Worm (Caenorhabditis elegans): ENCODE measurements around the gene nlp-2.

Gene nlp-2

ce11 chrX:2302782-2303181, 41.8 kb downstream of the nlp-2 start, which contains the start of gene hum-6:
Gene hum-6, plus strand, starts transcription at chrX:2303082.
- TF ChIP-seq ccch-3 (GFP tag; optimal IDR thresholded peaks at IDR 0.05) (no peak), lsy-27 (tag; optimal IDR thresholded peaks at IDR 0.05; ENCODE audit: borderline replicate concordance, insufficient read depth) (no peak), rcor-1 (GFP tag; IDR thresholded peaks at IDR 0.05) (no peak), bed-2 (GFP tag; IDR thresholded peaks at IDR 0.05) (no peak), fkh-3 (tag; optimal IDR thresholded peaks at IDR 0.05) (no peak)

ce11 chrX:2301821-2302220, 42.7 kb downstream of the nlp-2 start:
- no peak for TF ChIP-seq C17E4.6 (GFP tag; IDR thresholded peaks at IDR 0.05)
- TF ChIP-seq egrh-3 (GFP tag; IDR thresholded peaks at IDR 0.05) = peak; percentile 60; the same call in 1 of the 2 replicates

- TF ChIP-seq xnd-1 (tag; optimal IDR thresholded peaks at IDR 0.05) (no peak), mel-28 (tag; optimal IDR thresholded peaks at IDR 0.05; ENCODE audit: borderline replicate concordance) (no peak), sdz-38 (tag; optimal IDR thresholded peaks at IDR 0.05) (no peak), unc-130 (GFP tag; optimal IDR thresholded peaks at IDR 0.05) (no peak), cebp-1 (GFP tag; IDR thresholded peaks at IDR 0.05) (no peak), cebp-1 (tag; optimal IDR thresholded peaks at IDR 0.05) (no peak), ets-4 (GFP tag; optimal IDR thresholded peaks at IDR 0.05) (no peak), ztf-3 (GFP tag; optimal IDR thresholded peaks at IDR 0.05) (no peak), B0261.1 (tag; optimal IDR thresholded peaks at IDR 0.05) (no peak), ztf-22 (GFP tag; optimal IDR thresholded peaks at IDR 0.05) (no peak), sptf-2 (GFP tag; optimal IDR thresholded peaks at IDR 0.05) (no peak), nhr-179 (tag; optimal IDR thresholded peaks at IDR 0.05) (no peak), K11D2.4 (GFP tag; IDR thresholded peaks at IDR 0.05) (no peak), F23B12.7 (tag; optimal IDR thresholded peaks at IDR 0.05; ENCODE audit: insufficient read depth) (no peak)
Observed at ce11 chrX:2294198-2294800, 50.3 kb downstream of the nlp-2 start, which contains the start of gene T10H10.2. Gene T10H10.2, plus strand, starts transcription at chrX:2294750.

Measured in whole organism, young adult.